Fruit fly (Drosophila melanogaster) whole organism, wandering third instar larva: ENCODE results near the gene TwdlM.

Source experiments
- Jra ChIP-seq: sonication (Bioruptor generic); optimal IDR thresholded peaks from 2 replicates; lab custom pipeline; 2016; ENCODE audit warnings: missing biosample characterization, missing genetic modification characterization
- sage ChIP-seq: fragments of 200-800 bp; sonication (Bioruptor generic); optimal IDR thresholded peaks from 2 replicates; lab custom pipeline; 2016; ENCODE audit warnings: missing biosample characterization, mild to moderate bottlenecking, missing genetic modification characterization
- usp ChIP-seq: fragments of >200 bp; optimal IDR thresholded peaks from 2 replicates; lab custom pipeline; 2017; ENCODE audit warnings: missing biosample characterization, missing genetic modification characterization

DNA sequence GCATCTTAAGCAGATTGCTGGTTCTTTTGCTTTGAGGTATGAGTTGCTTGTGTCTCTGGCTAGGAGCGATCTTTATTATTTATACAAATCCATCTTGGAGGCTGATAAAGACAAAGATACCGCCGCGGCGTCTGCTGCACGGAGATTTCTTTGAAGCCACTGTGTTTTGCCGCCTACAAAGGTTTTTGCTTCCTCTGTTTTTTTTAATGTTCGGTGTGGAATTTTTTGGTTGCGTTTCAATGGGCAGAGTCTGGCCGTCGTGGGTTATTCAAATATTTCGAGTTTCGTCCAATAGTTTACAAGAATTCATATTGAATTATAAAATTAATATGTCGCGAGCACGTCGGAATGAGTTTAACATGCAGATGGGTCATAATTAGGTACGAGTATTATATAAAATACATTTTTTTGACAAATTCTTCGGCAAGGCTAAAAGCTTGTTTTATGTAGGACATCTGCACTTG, 4.6 kb downstream of the TwdlM start, which contains the start of gene TwdlB:
- TF ChIP-seq Jra (no peak), usp (GFP tag; lab: Kevin White, UChicago) (no peak), sage (no peak)
